Fruit fly (Drosophila melanogaster) whole organism: ENCODE results near the gene CG12012.

Experiments used
- Dll ChIP-seq: fragments of >200 bp; optimal IDR thresholded peaks from 2 replicates; lab custom pipeline; 2017
- usp ChIP-seq: fragments of >200 bp; optimal IDR thresholded peaks from 2 replicates; lab custom pipeline; 2017; ENCODE audit warnings: missing biosample characterization, missing genetic modification characterization, mixed read lengths

DNA sequence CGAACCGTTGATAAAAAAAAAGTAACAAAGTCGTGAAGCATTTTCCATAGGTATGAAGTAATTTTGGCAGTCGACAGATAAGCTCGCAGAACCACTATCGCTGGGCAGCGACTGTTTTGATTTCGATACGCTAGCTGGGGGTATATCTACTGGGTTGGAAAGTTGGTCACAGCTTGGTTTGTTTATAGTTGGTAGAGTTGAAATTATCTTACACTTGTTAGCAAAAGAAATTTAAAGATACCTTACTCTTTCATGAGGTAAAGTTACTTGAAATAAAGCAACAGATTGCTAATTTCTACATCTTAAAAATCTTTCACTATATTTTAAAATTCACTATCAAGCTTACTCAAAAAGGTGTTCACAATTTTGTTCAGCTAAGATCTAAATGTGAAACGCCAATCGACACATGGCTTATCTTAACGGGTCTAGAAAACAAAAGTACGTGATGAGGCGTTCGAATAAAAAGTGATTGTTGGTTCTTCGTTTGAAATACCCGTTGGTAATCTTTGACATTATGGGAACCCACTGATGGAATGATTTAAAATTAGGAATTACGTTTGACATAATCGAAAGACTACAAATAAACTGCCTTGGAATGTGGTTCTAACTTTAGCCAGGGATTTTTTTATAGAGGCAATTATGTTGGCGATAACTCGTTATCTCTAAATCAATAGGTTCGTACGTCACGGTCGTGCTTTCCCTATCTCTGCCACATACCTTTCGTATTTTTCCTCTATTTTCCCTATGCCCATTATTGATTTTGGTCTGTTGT is 25.8 kb upstream of the CG12012 start:
- TF ChIP-seq usp (GFP tag; lab: Kevin White, UChicago) = no peak
- no peak for TF ChIP-seq Dll (lab: Kevin White, UChicago)
